Fruit fly (Drosophila melanogaster) whole organism, embryonic: ENCODE results near the gene ft.
A peak's percentile ranks its signal among the peaks of the same experiment; 100 is the strongest.

ENCODE experiments used
- BEAF-32 ChIP-seq: fragments of 200-800 bp; sonication (Bioruptor generic); optimal IDR thresholded peaks from 3 replicates; lab custom pipeline; 2017; ENCODE audit warnings: missing biosample characterization, missing genetic modification characterization, mild to moderate bottlenecking, moderate library complexity, missing genetic modification reagents
- CG10979 ChIP-seq: fragments of 200-800 bp; sonication (Bioruptor generic); optimal IDR thresholded peaks from 2 replicates; lab custom pipeline; 2018; ENCODE audit warnings: missing biosample characterization, mild to moderate bottlenecking, missing genetic modification characterization, moderate library complexity
- CG11398 ChIP-seq: fragments of 200-800 bp; sonication (Bioruptor generic); optimal IDR thresholded peaks from 2 replicates; lab custom pipeline; 2016; ENCODE audit warnings: missing biosample characterization, missing genetic modification characterization
- CG12104 ChIP-seq: fragments of 200-800 bp; sonication (Bioruptor generic); optimal IDR thresholded peaks from 3 replicates; lab custom pipeline; 2016; ENCODE audit warnings: missing biosample characterization, missing genetic modification characterization
- CG12391 ChIP-seq: fragments of 200-800 bp; sonication (Bioruptor generic); optimal IDR thresholded peaks from 3 replicates; lab custom pipeline; 2018; ENCODE audit warnings: missing biosample characterization, mild to moderate bottlenecking, missing genetic modification characterization, moderate library complexity
- CG15269 ChIP-seq: fragments of 200-800 bp; sonication (Bioruptor generic); optimal IDR thresholded peaks from 2 replicates; lab custom pipeline; 2018; ENCODE audit warnings: missing biosample characterization, mild to moderate bottlenecking, missing genetic modification characterization, moderate library complexity
- CG15514 ChIP-seq: fragments of 200-800 bp; sonication (Bioruptor generic); optimal IDR thresholded peaks from 3 replicates; lab custom pipeline; 2017; ENCODE audit warnings: missing biosample characterization, missing genetic modification characterization, mild to moderate bottlenecking, moderate library complexity, missing genetic modification reagents
- CG17612 ChIP-seq: fragments of 200-800 bp; sonication (Bioruptor generic); IDR thresholded peaks from 2 replicates; pipeline ENCODE4 v1.3.6; 2022; ENCODE audit warnings: missing biosample characterization, missing genetic modification characterization
- CG1792 ChIP-seq: fragments of 200-800 bp; sonication (Bioruptor generic); optimal IDR thresholded peaks from 2 replicates; lab custom pipeline; 2016; ENCODE audit warnings: missing biosample characterization, missing genetic modification characterization
- CG2199 ChIP-seq: fragments of 200-800 bp; sonication (Bioruptor generic); IDR thresholded peaks from 3 replicates; pipeline ENCODE4 v1.3.6; 2022; ENCODE audit warnings: missing biosample characterization, missing genetic modification characterization
- CG3163 ChIP-seq: fragments of 200-800 bp; sonication (Bioruptor generic); optimal IDR thresholded peaks from 3 replicates; lab custom pipeline; 2016; ENCODE audit warnings: missing biosample characterization, missing genetic modification characterization
- CG3407 ChIP-seq: fragments of 200-800 bp; sonication (Bioruptor generic); optimal IDR thresholded peaks from 2 replicates; lab custom pipeline; 2018; ENCODE audit warnings: missing biosample characterization, mild to moderate bottlenecking, missing genetic modification characterization
- CG3726 ChIP-seq: fragments of 200-800 bp; sonication (Bioruptor generic); IDR thresholded peaks from 3 replicates; pipeline ENCODE4, ENCODE4 v1.3.6; 2022; ENCODE audit warnings: missing biosample characterization, missing genetic modification characterization
- CG3847 ChIP-seq: fragments of 200-800 bp; sonication (Bioruptor generic); IDR thresholded peaks from 2 replicates; pipeline ENCODE4 v1.3.6; 2022; ENCODE audit warnings: missing biosample characterization, missing genetic modification characterization
- CG4328 ChIP-seq: fragments of 200-800 bp; sonication (Bioruptor generic); optimal IDR thresholded peaks from 3 replicates; lab custom pipeline; 2017; ENCODE audit warnings: missing biosample characterization, missing genetic modification reagents, missing genetic modification characterization
- CG4820 ChIP-seq: fragments of 200-800 bp; sonication (Bioruptor generic); optimal IDR thresholded peaks from 3 replicates; lab custom pipeline; 2016; ENCODE audit warnings: missing biosample characterization, missing genetic modification characterization
- CG9609 ChIP-seq: fragments of 200-800 bp; sonication (Bioruptor generic); optimal IDR thresholded peaks from 3 replicates; lab custom pipeline; 2016; ENCODE audit warnings: missing biosample characterization, missing genetic modification characterization
- CTCF ChIP-seq: fragments of 200-800 bp; sonication (Bioruptor generic); optimal IDR thresholded peaks from 2 replicates; lab custom pipeline; 2017; ENCODE audit warnings: missing biosample characterization, mild to moderate bottlenecking, missing genetic modification characterization, moderate library complexity
- CoRest ChIP-seq: fragments of 200-800 bp; sonication (Bioruptor generic); optimal IDR thresholded peaks from 3 replicates; lab custom pipeline; 2018; ENCODE audit warnings: missing biosample characterization, mild to moderate bottlenecking, missing genetic modification characterization, moderate library complexity
- D19B ChIP-seq: fragments of 200-800 bp; sonication (Bioruptor generic); optimal IDR thresholded peaks from 2 replicates; lab custom pipeline; 2017; ENCODE audit warnings: missing biosample characterization, mild to moderate bottlenecking, missing genetic modification characterization
- Fer2 ChIP-seq: fragments of 200-800 bp; sonication (Bioruptor generic); optimal IDR thresholded peaks from 2 replicates; lab custom pipeline; 2018; ENCODE audit warnings: missing biosample characterization, mild to moderate bottlenecking, missing genetic modification characterization, moderate library complexity
- Hey ChIP-seq: fragments of 200-800 bp; sonication (Bioruptor generic); optimal IDR thresholded peaks from 3 replicates; lab custom pipeline; 2018; ENCODE audit warnings: missing biosample characterization, mild to moderate bottlenecking, missing genetic modification characterization
- Hr51 ChIP-seq, 2 experiments: fragments of 200-800 bp; sonication (Bioruptor generic); optimal IDR thresholded peaks; 2 replicates in 1 of 2; 3 replicates in 1 of 2; lab custom pipeline; 2016 to 2018; ENCODE audit warnings: missing biosample characterization in 2 of 2, missing genetic modification characterization in 2 of 2, mild to moderate bottlenecking in 1 of 2, moderate library complexity in 1 of 2
- Myb ChIP-seq: fragments of 200-800 bp; sonication (Bioruptor generic); optimal IDR thresholded peaks from 2 replicates; lab custom pipeline; 2016; ENCODE audit warnings: missing biosample characterization, missing genetic modification characterization
- Pdp1 ChIP-seq, 2 experiments: fragments of 200-800 bp; sonication (Bioruptor generic); optimal IDR thresholded peaks; 3 replicates each; lab custom pipeline; 2016; ENCODE audit warnings: missing biosample characterization in 2 of 2, missing genetic modification characterization in 2 of 2, mild to moderate bottlenecking in 1 of 2, moderate library complexity in 1 of 2
- Six4 ChIP-seq: fragments of 200-800 bp; sonication (Bioruptor generic); optimal IDR thresholded peaks from 2 replicates; lab custom pipeline; 2016; ENCODE audit warnings: missing biosample characterization, missing genetic modification characterization
- Sox102F ChIP-seq: fragments of 200-800 bp; sonication (Bioruptor generic); optimal IDR thresholded peaks from 2 replicates; lab custom pipeline; 2018; ENCODE audit warnings: missing biosample characterization, mild to moderate bottlenecking, missing genetic modification characterization, moderate library complexity
- Vsx1 ChIP-seq: fragments of 200-800 bp; sonication (Bioruptor generic); optimal IDR thresholded peaks from 2 replicates; lab custom pipeline; 2017; ENCODE audit warnings: missing biosample characterization, mild to moderate bottlenecking, missing genetic modification characterization, missing genetic modification reagents
- ato ChIP-seq: fragments of 200-800 bp; sonication (Bioruptor generic); IDR thresholded peaks from 2 replicates; pipeline ENCODE4 v1.3.6; 2022; ENCODE audit warnings: missing biosample characterization, missing genetic modification characterization; ENCODE audit not compliant: partially characterized antibody
- bbx ChIP-seq: fragments of 200-800 bp; sonication (Bioruptor generic); IDR thresholded peaks from 2 replicates; pipeline ENCODE4 v1.3.6; 2022; ENCODE audit warnings: missing biosample characterization, missing genetic modification characterization; ENCODE audit not compliant: partially characterized antibody
- chn ChIP-seq: fragments of 200-800 bp; sonication (Bioruptor generic); optimal IDR thresholded peaks from 2 replicates; lab custom pipeline; 2016; ENCODE audit warnings: missing biosample characterization, missing genetic modification characterization
- esg ChIP-seq: fragments of 200-800 bp; sonication (Bioruptor generic); conservative IDR thresholded peaks from 2 replicates; pipeline ENCODE4 v1.3.6; 2022; ENCODE audit warnings: missing biosample characterization, missing genetic modification characterization
- fd3F ChIP-seq: fragments of 200-800 bp; sonication (Bioruptor generic); optimal IDR thresholded peaks from 2 replicates; lab custom pipeline; 2018; ENCODE audit warnings: missing biosample characterization, mild to moderate bottlenecking, missing genetic modification characterization, moderate library complexity
- grau ChIP-seq: fragments of 200-800 bp; optimal IDR thresholded peaks from 3 replicates; lab custom pipeline; 2019; ENCODE audit warnings: missing biosample characterization, mild to moderate bottlenecking, missing genetic modification characterization, moderate library complexity
- hbn ChIP-seq: fragments of 200-800 bp; sonication (Bioruptor generic); IDR thresholded peaks from 2 replicates; pipeline ENCODE4 v1.3.6; 2022; ENCODE audit warnings: missing biosample characterization, missing genetic modification characterization; ENCODE audit not compliant: partially characterized antibody
- hth ChIP-seq: fragments of >200 bp; optimal IDR thresholded peaks from 2 replicates; lab custom pipeline; 2017; ENCODE audit warnings: inconsistent platforms
- jigr1 ChIP-seq: fragments of 200-800 bp; sonication (Bioruptor generic); IDR thresholded peaks from 3 replicates; pipeline ENCODE4 v1.3.6; 2022; ENCODE audit warnings: missing biosample characterization, missing genetic modification characterization
- jumu ChIP-seq: fragments of 200-800 bp; sonication (Bioruptor generic); optimal IDR thresholded peaks from 3 replicates; lab custom pipeline; 2016; ENCODE audit warnings: missing biosample characterization, missing genetic modification characterization
- lab ChIP-seq: fragments of 200-800 bp; sonication (Bioruptor generic); optimal IDR thresholded peaks from 3 replicates; lab custom pipeline; 2017; ENCODE audit warnings: missing biosample characterization, missing genetic modification characterization, mild to moderate bottlenecking, moderate library complexity, missing genetic modification reagents
- otp ChIP-seq: fragments of 200-800 bp; sonication (Bioruptor generic); IDR thresholded peaks from 3 replicates; pipeline ENCODE4, ENCODE4 v1.3.6; 2022; ENCODE audit warnings: missing biosample characterization, missing genetic modification characterization
- p53 ChIP-seq: fragments of 200-800 bp; sonication (Bioruptor generic); optimal IDR thresholded peaks from 2 replicates; lab custom pipeline; 2016; ENCODE audit warnings: missing biosample characterization, missing genetic modification characterization
- pan ChIP-seq, 4 experiments: fragments of >200 bp in 3 of 4; fragments of 200-800 bp in 1 of 4; sonication (Bioruptor generic) in 1 of 4; optimal IDR thresholded peaks in 3 of 4; IDR thresholded peaks in 1 of 4; 2 replicates each; pipeline versions ENCODE4 v1.3.6 to Lab custom; 2017 to 2022; ENCODE audit warnings: missing biosample characterization in 2 of 4, missing genetic modification characterization in 2 of 4, mixed read lengths in 1 of 4
- run ChIP-seq: fragments of 200-800 bp; sonication (Bioruptor generic); optimal IDR thresholded peaks from 3 replicates; lab custom pipeline; 2018; ENCODE audit warnings: missing biosample characterization, mild to moderate bottlenecking, missing genetic modification characterization
- scrt ChIP-seq: fragments of 200-800 bp; sonication (Bioruptor generic); optimal IDR thresholded peaks from 2 replicates; lab custom pipeline; 2018; ENCODE audit warnings: missing biosample characterization, mild to moderate bottlenecking, missing genetic modification characterization, moderate library complexity
- sd ChIP-seq: fragments of 200-800 bp; sonication (Bioruptor generic); optimal IDR thresholded peaks from 3 replicates; lab custom pipeline; 2018; ENCODE audit warnings: missing biosample characterization, mild to moderate bottlenecking, missing genetic modification characterization, moderate library complexity
- sens ChIP-seq: fragments of 200-800 bp; sonication (Bioruptor generic); peaks from one replicate; lab custom pipeline; 2016; ENCODE audit warnings: missing biosample characterization, missing genetic modification characterization
- tgo ChIP-seq: fragments of 200-800 bp; sonication (Bioruptor generic); IDR thresholded peaks from 3 replicates; pipeline ENCODE4 v1.3.6; 2022; ENCODE audit warnings: missing biosample characterization, missing genetic modification characterization
- tll ChIP-seq, 2 experiments: fragments of 200-800 bp in 1 of 2; fragments of >200 bp in 1 of 2; sonication (Bioruptor generic) in 1 of 2; optimal IDR thresholded peaks; 2 replicates each; lab custom pipeline; 2017 to 2019; ENCODE audit warnings: missing biosample characterization in 2 of 2, missing genetic modification characterization in 2 of 2, mild to moderate bottlenecking in 1 of 2, moderate library complexity in 1 of 2
- unc-4 ChIP-seq: fragments of 200-800 bp; sonication (Bioruptor generic); IDR thresholded peaks from 2 replicates; pipeline ENCODE4 v1.3.6; 2022; ENCODE audit warnings: missing biosample characterization, missing genetic modification characterization; ENCODE audit not compliant: partially characterized antibody

Gene ft

DNA sequence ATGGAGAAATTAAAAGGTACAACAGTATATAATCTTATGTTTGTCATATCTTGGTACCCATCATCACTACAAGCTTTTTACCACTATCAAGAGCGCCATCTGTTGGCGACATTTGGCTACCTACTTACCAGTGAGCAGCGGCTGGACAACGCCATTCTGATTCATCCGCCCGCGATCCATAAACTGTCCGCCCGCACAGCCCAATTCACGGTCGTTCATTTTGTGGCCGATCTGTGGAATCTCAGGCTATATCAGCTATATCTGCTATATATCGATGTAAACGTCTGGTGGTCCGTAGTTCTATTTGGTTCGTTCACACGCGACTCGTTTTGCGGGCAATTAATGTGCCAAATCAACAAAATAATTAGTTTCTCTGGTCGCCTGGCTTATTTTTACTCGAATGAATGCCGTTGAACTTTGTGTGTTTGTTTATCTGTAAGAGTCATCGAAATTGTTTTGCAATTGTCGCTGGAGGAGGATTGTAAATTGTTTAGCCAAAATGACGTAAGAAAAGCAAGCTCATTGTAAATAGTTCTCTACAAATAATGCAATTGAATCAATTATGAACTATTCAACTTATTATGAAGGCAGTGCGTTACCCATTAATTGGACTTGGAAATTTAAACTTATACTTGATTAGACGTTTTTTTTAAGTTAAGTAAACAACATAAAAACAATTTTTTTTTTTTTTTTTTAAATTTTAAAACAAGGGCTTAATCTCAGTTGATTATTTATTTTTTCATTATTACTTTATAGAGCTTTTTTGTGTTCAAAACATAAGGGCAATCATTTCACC is 25.1 kb downstream of the ft start (continued):
- TF ChIP-seq CG1792 (GFP tag; lab: Kevin White, UChicago) (no peak), sens (GFP tag; lab: Kevin White, UChicago) (peak; percentile 32), Hr51 (GFP tag; optimal IDR thresholded peaks at IDR 0.05; lab: Kevin White, UChicago) (peak in 1 of 2 experiments; percentile 11), otp (no peak), chn (GFP tag; lab: Kevin White, UChicago) (no peak), tgo (GFP tag; lab: Robert Waterston, UW) (no peak), lab (peak; percentile 22), Six4 (GFP tag; lab: Kevin White, UChicago) (no peak), hth (lab: Kevin White, UChicago) (no peak), CG4820 (GFP tag; lab: Kevin White, UChicago) (no peak), CG3163 (GFP tag; lab: Kevin White, UChicago) (no peak), CG11398 (GFP tag; lab: Kevin White, UChicago) (no peak), pan (optimal IDR thresholded peaks at IDR 0.05; lab: Kevin White, UChicago) (no peak), pan (GFP tag; optimal IDR thresholded peaks at IDR 0.05 in 1 of 2, IDR thresholded peaks at IDR 0.05 in 1 of 2) (no peak), CG10979 (tag; lab: Kevin White, UChicago) (peak; percentile 95), tll (GFP tag; optimal IDR thresholded peaks at IDR 0.05; lab: Kevin White, UChicago) (no peak), Fer2 (no peak), CoRest (tag; lab: Kevin White, UChicago) (no peak), CG9609 (GFP tag; lab: Kevin White, UChicago) (no peak), run (no peak), grau (tag; lab: Kevin White, UChicago) (no peak), BEAF-32 (GFP tag; lab: Kevin White, UChicago) (no peak), sd (peak; percentile 60), Pdp1 (GFP tag; optimal IDR thresholded peaks at IDR 0.05; lab: Kevin White, UChicago) (peak in 1 of 2 experiments; percentile 46), esg (no peak), CG3407 (GFP tag; lab: Kevin White, UChicago) (no peak), Sox102F (peak; percentile 18), CG2199 (0 out of 3 replicates have a peak, but pooled peaks have one; percentile 19), hbn (GFP tag; lab: Robert Waterston, UW) (no peak), CG3726 (GFP tag; lab: Robert Waterston, UW) (no peak), CTCF (peak; percentile 89), CG15514 (GFP tag; lab: Kevin White, UChicago) (no peak), CG4328 (no peak), CG15269 (tag; lab: Kevin White, UChicago) (no peak), CG12391 (tag; lab: Kevin White, UChicago) (no peak), Vsx1 (GFP tag; lab: Kevin White, UChicago) (no peak), Myb (GFP tag; lab: Kevin White, UChicago) (no peak), jigr1 (GFP tag; lab: Robert Waterston, UW) (no peak), CG3847 (GFP tag; lab: Robert Waterston, UW) (no peak), D19B (GFP tag; lab: Kevin White, UChicago) (peak; percentile 55), jumu (GFP tag; lab: Kevin White, UChicago) (no peak), CG12104 (GFP tag; lab: Kevin White, UChicago) (no peak), p53 (GFP tag; lab: Kevin White, UChicago) (no peak), bbx (GFP tag; lab: Robert Waterston, UW) (no peak), scrt (no peak), fd3F (GFP tag; lab: Kevin White, UChicago) (no peak), Hey (tag; lab: Kevin White, UChicago) (no peak), unc-4 (GFP tag; lab: Robert Waterston, UW) (no peak), CG17612 (GFP tag; lab: Robert Waterston, UW) (no peak), ato (GFP tag; lab: Robert Waterston, UW) (no peak)
